Worm (Caenorhabditis elegans): Measurements from ENCODE around the gene F46F5.16.
"Not testable (repeated sequence)": the region's sequence is repeated elsewhere in the genome, so short reads cannot be mapped to it uniquely, and the experiment has no call there.

F46F5.16 gene

DNA sequence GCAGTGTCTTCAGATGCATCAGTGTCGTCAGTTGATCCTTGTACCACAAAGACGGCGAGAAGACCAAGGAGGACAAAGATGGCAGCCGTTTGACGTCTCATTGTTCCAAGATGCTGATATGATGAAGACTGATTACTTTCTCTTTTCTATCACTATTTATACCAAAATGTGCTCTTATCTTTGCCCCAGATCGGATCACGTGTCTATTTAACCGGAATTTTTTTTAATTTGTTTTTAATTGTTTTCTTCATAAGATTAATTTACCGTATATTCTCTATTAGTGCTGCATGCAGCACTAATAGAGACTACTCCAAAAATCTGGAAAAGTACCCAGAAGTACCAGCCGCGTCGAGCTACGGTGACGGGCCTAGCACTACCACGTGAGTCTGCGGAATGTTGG lies 27.7 kb downstream of the F46F5.16 start, which contains the start of gene msrp-3:
TSS of gene msrp-3 (minus strand) at position 101 of the 400 bp plus-strand sequence.
- TF ChIP-seq bed-2 (GFP tag; IDR thresholded peaks at IDR 0.05): no peak

DNA sequence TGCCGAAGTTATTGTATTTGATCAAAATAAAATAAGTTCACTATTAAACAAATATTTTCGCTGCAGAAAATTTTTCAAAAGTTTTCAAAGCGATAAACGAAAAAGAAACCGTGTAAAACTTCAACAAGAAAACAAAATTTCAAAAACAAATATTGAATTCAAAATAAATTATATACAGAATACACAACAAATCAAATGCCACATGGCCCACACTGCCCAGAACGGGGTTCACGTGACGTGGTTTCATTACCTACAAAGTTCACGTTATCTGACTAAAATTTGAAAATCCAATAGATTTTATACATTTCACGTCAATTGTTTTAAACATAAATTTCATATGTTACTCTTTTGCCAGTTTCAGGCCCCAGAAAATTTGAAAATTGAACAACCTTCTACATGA lies 33.5 kb downstream of the F46F5.16 start, which contains the start of gene F46F5.7:
TSS of gene F46F5.7 (minus strand) at position 101 of the 400 bp plus-strand sequence.
- TF ChIP-seq F57C9.4 (tag; optimal IDR thresholded peaks at IDR 0.05): no peak
- TF ChIP-seq hmg-20 (GFP tag; IDR thresholded peaks at IDR 0.05): no peak
- no peak for TF ChIP-seq Y53G8AR.9 (GFP tag; conservative IDR thresholded peaks at IDR 0.05)
- no peak for TF ChIP-seq T26A5.8 (tag; optimal IDR thresholded peaks at IDR 0.05)
- TF ChIP-seq madf-3 (GFP tag; IDR thresholded peaks at IDR 0.05): no peak
- no peak for TF ChIP-seq lin-40 (tag; optimal IDR thresholded peaks at IDR 0.05)
- no peak for TF ChIP-seq egl-18 (GFP tag; IDR thresholded peaks at IDR 0.05)
- no peak for TF ChIP-seq repo-1 (tag; optimal IDR thresholded peaks at IDR 0.05)
- no peak for TF ChIP-seq dpff-1 (tag; optimal IDR thresholded peaks at IDR 0.05)
- no peak for TF ChIP-seq ekl-4 (GFP tag; IDR thresholded peaks at IDR 0.05)
- TF ChIP-seq hlh-26 (GFP tag; conservative IDR thresholded peaks at IDR 0.05): no peak
- TF ChIP-seq mcd-1 (GFP tag; IDR thresholded peaks at IDR 0.05): no peak
- TF ChIP-seq nfya-1 (tag; optimal IDR thresholded peaks at IDR 0.05; ENCODE audit: borderline replicate concordance, insufficient read depth): no peak

DNA sequence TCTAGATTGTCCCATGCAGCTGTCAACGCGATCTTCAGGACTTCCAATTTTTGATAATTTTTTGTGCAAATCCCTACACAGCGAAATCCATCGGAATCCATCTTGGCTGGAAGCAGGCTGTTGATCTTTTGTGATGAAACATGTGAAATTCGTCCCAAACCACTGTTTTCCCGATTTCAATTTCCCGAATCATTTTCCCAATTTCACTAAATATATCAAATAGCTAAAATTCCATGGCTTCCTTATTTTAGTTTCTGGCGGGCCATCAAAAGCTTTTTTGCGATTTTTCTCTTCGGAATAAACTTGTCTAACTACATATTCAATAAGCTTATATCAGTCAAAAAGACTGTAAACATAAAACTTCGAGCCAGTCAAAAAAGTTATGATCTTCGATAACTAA lies 34.5 kb downstream of the F46F5.16 start, which contains the start of gene F46F5.8:
TSS of gene F46F5.8 (minus strand) at position 101 of the 400 bp plus-strand sequence.
- TF ChIP-seq ztf-26 (tag; optimal IDR thresholded peaks at IDR 0.05) (no peak), ztf-3 (GFP tag; optimal IDR thresholded peaks at IDR 0.05) (no peak), ets-4 (GFP tag; optimal IDR thresholded peaks at IDR 0.05) (no peak), F39B2.1 (GFP tag; IDR thresholded peaks at IDR 0.05) (no peak), bed-2 (GFP tag; IDR thresholded peaks at IDR 0.05) (no peak), T07F8.4 (tag; optimal IDR thresholded peaks at IDR 0.05) (no peak), B0019.2 (GFP tag; conservative IDR thresholded peaks at IDR 0.05) (no peak), K11D2.4 (GFP tag; IDR thresholded peaks at IDR 0.05) (no peak), hlh-12 (tag; optimal IDR thresholded peaks at IDR 0.05) (no peak), Y67H2A.10 (GFP tag; conservative IDR thresholded peaks at IDR 0.05) (no peak), Y56A3A.18 (GFP tag; IDR thresholded peaks at IDR 0.05) (no peak)

DNA sequence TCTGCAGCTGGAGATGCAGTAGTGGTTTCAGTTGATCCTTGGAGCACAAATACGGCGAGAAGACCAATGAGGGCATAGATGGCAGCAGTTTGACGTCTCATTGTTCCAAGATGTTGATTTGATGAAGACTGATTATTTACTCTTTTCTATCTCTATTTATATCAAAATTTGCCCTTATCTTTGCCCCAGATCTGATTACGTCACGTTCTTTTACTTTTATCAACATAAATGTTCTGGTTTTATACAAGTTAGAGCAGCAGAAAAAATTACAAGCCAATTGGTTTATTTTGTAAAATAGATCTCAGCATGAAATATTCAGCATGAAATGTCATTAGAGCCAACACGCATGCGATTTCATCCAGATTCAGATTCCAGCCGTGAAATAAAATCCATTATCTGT lies 35.7 kb downstream of the F46F5.16 start, which contains the start of gene msrp-4:
TSS of gene msrp-4 (minus strand) at position 101 of the 400 bp plus-strand sequence.
- not testable (repeated sequence) for TF ChIP-seq ceh-91 (GFP tag; IDR thresholded peaks at IDR 0.05); akir-1 (GFP tag; optimal IDR thresholded peaks at IDR 0.05); snpc-1.3 (tag; optimal IDR thresholded peaks at IDR 0.05; ENCODE audit: insufficient read depth)

DNA sequence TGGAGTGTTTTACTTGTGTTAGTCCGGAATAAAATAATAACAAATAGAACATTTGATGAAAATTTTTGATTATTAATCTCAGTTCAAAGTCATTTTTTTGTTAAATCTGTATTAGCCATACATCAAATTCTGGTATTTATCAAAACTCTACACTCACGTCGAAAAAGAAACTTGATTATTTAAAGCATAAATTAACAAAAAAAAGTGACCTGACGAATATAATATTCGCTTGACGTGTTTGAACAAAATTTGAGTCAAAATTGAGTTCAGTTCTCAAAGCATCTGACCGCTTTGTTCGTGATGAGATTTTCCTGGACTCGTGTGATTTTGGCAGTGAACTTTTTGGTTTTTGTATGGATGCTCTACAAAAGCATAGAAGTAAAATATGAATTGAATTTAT lies 36.5 kb downstream of the F46F5.16 start, which contains the start of gene F46F5.10:
TSS of gene F46F5.10 (plus strand) at position 301 of the 400 bp plus-strand sequence.
- no peak for TF ChIP-seq C06A6.2 (GFP tag; conservative IDR thresholded peaks at IDR 0.05)
- no peak for TF ChIP-seq F55B11.4 (tag; optimal IDR thresholded peaks at IDR 0.05; ENCODE audit: borderline replicate concordance, insufficient read depth)
- TF ChIP-seq ceh-100 (GFP tag; IDR thresholded peaks at IDR 0.05): no peak
- no peak for TF ChIP-seq athp-1 (tag; optimal IDR thresholded peaks at IDR 0.05)
- no peak for TF ChIP-seq C17E4.6 (GFP tag; IDR thresholded peaks at IDR 0.05)
- TF ChIP-seq dox-1 (GFP tag; IDR thresholded peaks at IDR 0.05): no peak
